Worm (Caenorhabditis elegans) whole organism, L4 larva: ENCODE measurements around the gene nta-1.

ENCODE experiments used
- D1046.2 ChIP-seq: fragments of 200-800 bp; sonication (Bioruptor generic); IDR thresholded peaks from 2 replicates; pipeline ENCODE4 v1.3.6; 2022; ENCODE audit warnings: missing genetic modification characterization, missing compliant biosample characterization
- R02D3.7 ChIP-seq: fragments of 150-350 bp; sonication (generic microtip); optimal IDR thresholded peaks from 3 replicates; lab custom pipeline; 2014; ENCODE audit warnings: missing biosample characterization, missing genetic modification characterization
- snpc-4 ChIP-seq: fragments of 150-350 bp; optimal IDR thresholded peaks from 2 replicates; lab custom pipeline; 2014; ENCODE audit warnings: missing biosample characterization, missing genetic modification characterization

ce11 chrII:3709255-3709654, 34.4 kb downstream of the nta-1 start, which contains the start of gene srx-110:
- TF ChIP-seq snpc-4, result no peak
- no peak for TF ChIP-seq D1046.2 (GFP tag; lab: Robert Waterston, UW)
- TF ChIP-seq R02D3.7 (tag; lab: Kevin White, UChicago), result no peak
